Fruit fly (Drosophila melanogaster): ENCODE measurements around the gene CG31635.

Gene CG31635

dm6 chr2L:6611374-6612005 lies 37.4 kb downstream of the CG31635 start (continued):
- TF ChIP-seq CG9876 (GFP tag; optimal IDR thresholded peaks at IDR 0.05) (no peak), psq (GFP tag; optimal IDR thresholded peaks at IDR 0.05) (no peak), hkb (optimal IDR thresholded peaks at IDR 0.05) (no peak), hkb (GFP tag; IDR thresholded peaks at IDR 0.05) (peak; percentile 15; the same call in 1 of the 2 replicates), dati (GFP tag; IDR thresholded peaks at IDR 0.05) (no peak), grau (tag; optimal IDR thresholded peaks at IDR 0.05) (peak; percentile 21), tap (tag; optimal IDR thresholded peaks at IDR 0.05) (peak; percentile 24), hth (optimal IDR thresholded peaks at IDR 0.05) (no peak), insv (GFP tag; optimal IDR thresholded peaks at IDR 0.05) (no peak), Sin3A (optimal IDR thresholded peaks at IDR 0.05) (no peak), Max (GFP tag; optimal IDR thresholded peaks at IDR 0.05) (no peak), tup (GFP tag; optimal IDR thresholded peaks at IDR 0.05) (no peak)

DNA sequence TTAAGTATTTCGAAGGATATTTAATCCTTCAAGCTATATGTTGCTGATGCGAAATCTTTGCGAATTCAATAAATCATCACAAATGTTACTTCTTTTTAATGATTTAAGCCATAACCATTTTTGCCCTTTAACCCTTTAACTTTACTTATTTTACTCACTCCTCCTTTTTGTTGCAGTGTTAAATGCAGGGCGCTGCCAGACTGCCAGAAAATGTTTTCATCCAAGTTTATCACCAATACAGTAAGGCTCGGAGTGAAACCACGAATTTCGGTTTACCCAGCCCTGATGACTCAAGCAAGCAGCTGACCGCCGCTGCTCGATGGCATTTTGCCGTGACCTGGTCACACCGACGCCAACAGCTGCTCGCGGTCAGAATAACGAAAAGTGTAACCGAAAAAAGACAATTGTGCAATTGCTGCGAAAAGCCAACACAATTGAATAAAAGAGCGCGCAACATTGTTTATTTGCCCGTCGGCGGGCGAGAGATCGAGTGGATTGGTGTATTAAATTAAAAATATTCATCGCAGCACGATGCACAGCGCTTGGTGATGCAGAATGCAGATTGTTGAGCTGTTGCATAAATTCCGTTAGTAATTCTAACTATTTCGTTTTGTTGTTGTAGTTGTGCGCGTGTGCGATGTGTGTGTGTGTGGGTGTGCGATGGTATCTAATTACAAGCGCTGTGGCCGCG lies 38.1 kb downstream of the CG31635 start, which contains the start of gene CG11050:
Gene CG11050 (plus strand): TSS at position 329 of the 691 bp plus-strand sequence.
- TF ChIP-seq H2.0 (GFP tag; IDR thresholded peaks at IDR 0.05) (peak; percentile 66), hbn (GFP tag; IDR thresholded peaks at IDR 0.05; ENCODE audit: partially characterized antibody) (peak; percentile 46; the same call in 1 of the 2 replicates), CG2889 (GFP tag; IDR thresholded peaks at IDR 0.05) (0 out of 3 replicates have a peak, but pooled peaks have one; percentile 36), maf-S (GFP tag; optimal IDR thresholded peaks at IDR 0.05) (peak; percentile 82), CG13624 (GFP tag; optimal IDR thresholded peaks at IDR 0.05) (peak; percentile 92), CG12744 (GFP tag; optimal IDR thresholded peaks at IDR 0.05) (peak; percentile 68), CG8478 (optimal IDR thresholded peaks at IDR 0.05) (no peak), Fer3 (tag; optimal IDR thresholded peaks at IDR 0.05) (peak; percentile 60), jigr1 (GFP tag; IDR thresholded peaks at IDR 0.05) (no peak), CG9727 (GFP tag; optimal IDR thresholded peaks at IDR 0.05) (peak; percentile 51), grn (GFP tag; optimal IDR thresholded peaks at IDR 0.05) (no peak), CG2116 (GFP tag; optimal IDR thresholded peaks at IDR 0.05) (peak; percentile 61), psq (GFP tag; optimal IDR thresholded peaks at IDR 0.05) (peak; percentile 48), Doc3 (GFP tag; IDR thresholded peaks at IDR 0.05; ENCODE audit: partially characterized antibody) (no peak), CG14050 (GFP tag; IDR thresholded peaks at IDR 0.05) (peak; percentile 66; the same call in 2 of the 3 replicates), CG5953 (GFP tag; IDR thresholded peaks at IDR 0.05) (peak; percentile 39; the same call in 1 of the 2 replicates), B-H2 (GFP tag; optimal IDR thresholded peaks at IDR 0.05) (peak; percentile 58), pros (GFP tag; optimal IDR thresholded peaks at IDR 0.05) (no peak), CG7372 (GFP tag; IDR thresholded peaks at IDR 0.05) (peak; percentile 75), tup (GFP tag; optimal IDR thresholded peaks at IDR 0.05) (peak; percentile 6), CG30431 (GFP tag; optimal IDR thresholded peaks at IDR 0.05) (peak; percentile 21), Bdp1 (GFP tag; optimal IDR thresholded peaks at IDR 0.05) (peak; percentile 66), nerfin-2 (GFP tag; IDR thresholded peaks at IDR 0.05; ENCODE audit: partially characterized antibody) (no peak), her (GFP tag; optimal IDR thresholded peaks at IDR 0.05) (peak; percentile 90), CG1832 (GFP tag; optimal IDR thresholded peaks at IDR 0.05) (no peak), fd96Cb (tag; optimal IDR thresholded peaks at IDR 0.05) (peak; percentile 50), CG4730 (GFP tag; IDR thresholded peaks at IDR 0.05) (peak; percentile 56; the same call in 1 of the 2 replicates), bsh (GFP tag; optimal IDR thresholded peaks at IDR 0.05) (peak; percentile 0 to 75), CG10462 (GFP tag; optimal IDR thresholded peaks at IDR 0.05) (peak; percentile 30), CG11560 (tag; IDR thresholded peaks at IDR 0.05) (peak; percentile 60; the same call in 2 of the 3 replicates), Aef1 (GFP tag; IDR thresholded peaks at IDR 0.05) (peak; percentile 59), HLH4C (GFP tag; IDR thresholded peaks at IDR 0.05; ENCODE audit: partially characterized antibody) (no peak; the same call in 2 of the 3 replicates), NfI (GFP tag; optimal IDR thresholded peaks at IDR 0.05) (peak; percentile 70), ato (GFP tag; IDR thresholded peaks at IDR 0.05; ENCODE audit: partially characterized antibody) (peak; percentile 44; the same call in 1 of the 2 replicates), Mrtf (GFP tag; IDR thresholded peaks at IDR 0.05) (peak; percentile 66; the same call in 2 of the 3 replicates), CG11696 (GFP tag; IDR thresholded peaks at IDR 0.05) (peak; percentile 61; the same call in 1 of the 2 replicates), phol (tag; optimal IDR thresholded peaks at IDR 0.05) (peak; percentile 79), Dref (GFP tag; IDR thresholded peaks at IDR 0.05) (peak; percentile 48)

Data from whole organism, embryonic.